Worm (Caenorhabditis elegans) whole organism, late embryonic: Measurements from ENCODE around the gene F27C8.3.

Source experiments
- C08G9.2 ChIP-seq: sonication (generic microtip); optimal IDR thresholded peaks from 2 replicates; lab custom pipeline; 2016; ENCODE audit warnings: mild to moderate bottlenecking, missing genetic modification characterization, moderate library complexity, missing compliant biosample characterization
- C38D4.7 ChIP-seq: fragments of 200-800 bp; sonication (Bioruptor generic); optimal IDR thresholded peaks from 2 replicates; lab custom pipeline; 2018; ENCODE audit warnings: mild to moderate bottlenecking, missing genetic modification characterization, moderate library complexity, missing compliant biosample characterization
- F13H6.1 ChIP-seq: sonication (generic microtip); optimal IDR thresholded peaks from 2 replicates; lab custom pipeline; 2016; ENCODE audit warnings: missing genetic modification characterization, missing compliant biosample characterization
- T23F11.4 ChIP-seq: fragments of 200-800 bp; sonication (Bioruptor generic); optimal IDR thresholded peaks from 2 replicates; lab custom pipeline; 2018; ENCODE audit warnings: mild to moderate bottlenecking, missing genetic modification characterization, missing compliant biosample characterization
- Y22D7AL.16 ChIP-seq: sonication (generic microtip); optimal IDR thresholded peaks from 2 replicates; lab custom pipeline; 2016; ENCODE audit warnings: missing genetic modification characterization, missing compliant biosample characterization
- ama-1 ChIP-seq: fragments of 150-350 bp; optimal IDR thresholded peaks from 2 replicates; lab custom pipeline; 2014
- ceh-14 ChIP-seq: sonication (generic microtip); optimal IDR thresholded peaks from 2 replicates; lab custom pipeline; 2016; ENCODE audit warnings: missing genotype, missing genetic modification characterization, missing compliant biosample characterization
- ceh-18 ChIP-seq: sonication (generic microtip); optimal IDR thresholded peaks from 2 replicates; lab custom pipeline; 2016; ENCODE audit warnings: missing genetic modification characterization, missing compliant biosample characterization
- ceh-19 ChIP-seq: fragments of 200-800 bp; sonication (Bioruptor generic); optimal IDR thresholded peaks from 2 replicates; lab custom pipeline; 2018; ENCODE audit warnings: mild to moderate bottlenecking, missing genetic modification characterization, missing compliant biosample characterization
- ceh-2 ChIP-seq: sonication (generic microtip); optimal IDR thresholded peaks from 2 replicates; lab custom pipeline; 2016; ENCODE audit warnings: missing genotype, missing genetic modification characterization, missing compliant biosample characterization
- ceh-22 ChIP-seq: sonication (generic microtip); optimal IDR thresholded peaks from 2 replicates; lab custom pipeline; 2017; ENCODE audit warnings: missing biosample characterization, missing genetic modification characterization
- ceh-24 ChIP-seq: sonication (generic microtip); optimal IDR thresholded peaks from 2 replicates; lab custom pipeline; 2016; ENCODE audit warnings: mild to moderate bottlenecking, missing genetic modification characterization, missing compliant biosample characterization
- ceh-6 ChIP-seq: fragments of 200-800 bp; sonication (Bioruptor generic); optimal IDR thresholded peaks from 2 replicates; lab custom pipeline; 2018; ENCODE audit warnings: mild to moderate bottlenecking, missing genetic modification characterization, missing compliant biosample characterization
- ceh-9 ChIP-seq: sonication (generic microtip); optimal IDR thresholded peaks from 2 replicates; lab custom pipeline; 2016; ENCODE audit warnings: mild to moderate bottlenecking, missing genetic modification characterization, inconsistent platforms, missing compliant biosample characterization
- che-1 ChIP-seq: sonication (generic microtip); optimal IDR thresholded peaks from 2 replicates; lab custom pipeline; 2016; ENCODE audit warnings: mild to moderate bottlenecking, missing genetic modification characterization, missing compliant biosample characterization
- ets-4 ChIP-seq: sonication (generic microtip); optimal IDR thresholded peaks from 2 replicates; lab custom pipeline; 2016; ENCODE audit warnings: missing genetic modification characterization, missing compliant biosample characterization
- eyg-1 ChIP-seq: sonication (generic microtip); optimal IDR thresholded peaks from 2 replicates; lab custom pipeline; 2016; ENCODE audit warnings: missing genotype, missing genetic modification characterization, missing compliant biosample characterization
- fkh-10 ChIP-seq: fragments of 150-350 bp; optimal IDR thresholded peaks from 2 replicates; lab custom pipeline; 2014; ENCODE audit warnings: missing biosample characterization, missing genetic modification reagents, missing genetic modification characterization
- fkh-6 ChIP-seq: sonication (generic microtip); optimal IDR thresholded peaks from 2 replicates; lab custom pipeline; 2016; ENCODE audit warnings: missing genetic modification characterization, missing compliant biosample characterization
- hlh-15 ChIP-seq: sonication (generic microtip); optimal IDR thresholded peaks from 2 replicates; lab custom pipeline; 2016; ENCODE audit warnings: missing genetic modification characterization, missing compliant biosample characterization
- hlh-30 ChIP-seq: sonication (generic microtip); optimal IDR thresholded peaks from 2 replicates; lab custom pipeline; 2017; ENCODE audit warnings: antibody characterized with exemption, missing genetic modification characterization, missing compliant biosample characterization; ENCODE audit not compliant: insufficient read depth
- hlh-6 ChIP-seq: sonication (generic microtip); optimal IDR thresholded peaks from 2 replicates; lab custom pipeline; 2016; ENCODE audit warnings: missing genotype, missing genetic modification characterization, missing compliant biosample characterization
- hlh-8 ChIP-seq: sonication (generic microtip); optimal IDR thresholded peaks from 2 replicates; lab custom pipeline; 2016; ENCODE audit warnings: missing genotype, missing genetic modification characterization, missing compliant biosample characterization
- mec-3 ChIP-seq: sonication (generic microtip); optimal IDR thresholded peaks from 2 replicates; lab custom pipeline; 2016; ENCODE audit warnings: borderline replicate concordance, missing genetic modification characterization, missing compliant biosample characterization
- nfya-1 ChIP-seq: sonication (generic microtip); optimal IDR thresholded peaks from 2 replicates; lab custom pipeline; 2017; ENCODE audit warnings: missing genetic modification characterization, mild to moderate bottlenecking, missing compliant biosample characterization, antibody characterized with exemption, moderate library complexity
- nhr-232 ChIP-seq: sonication (generic microtip); optimal IDR thresholded peaks from 2 replicates; lab custom pipeline; 2016; ENCODE audit warnings: missing genetic modification characterization, missing compliant biosample characterization
- npax-4 ChIP-seq: sonication (generic microtip); optimal IDR thresholded peaks from 2 replicates; lab custom pipeline; 2016; ENCODE audit warnings: missing genetic modification characterization, missing compliant biosample characterization
- pag-3 ChIP-seq: sonication (generic microtip); optimal IDR thresholded peaks from 2 replicates; lab custom pipeline; 2016; ENCODE audit warnings: missing compliant biosample characterization, missing genetic modification characterization, borderline replicate concordance
- pat-9 ChIP-seq: fragments of 200-800 bp; sonication (Bioruptor generic); optimal IDR thresholded peaks from 2 replicates; lab custom pipeline; 2018; ENCODE audit warnings: mild to moderate bottlenecking, missing genetic modification characterization, moderate library complexity, missing compliant biosample characterization
- pha-2 ChIP-seq: sonication (generic microtip); optimal IDR thresholded peaks from 2 replicates; lab custom pipeline; 2017; ENCODE audit warnings: mild to moderate bottlenecking, missing genetic modification characterization, missing compliant biosample characterization
- pha-4 ChIP-seq: fragments of 150-350 bp; optimal IDR thresholded peaks from 2 replicates; lab custom pipeline; 2018; ENCODE audit warnings: missing biosample characterization, missing genetic modification reagents, missing genetic modification characterization
- pqm-1 ChIP-seq: sonication (generic microtip); optimal IDR thresholded peaks from 2 replicates; lab custom pipeline; 2016; ENCODE audit warnings: missing genetic modification characterization, missing compliant biosample characterization
- pros-1 ChIP-seq: fragments of 150-350 bp; optimal IDR thresholded peaks from 2 replicates; lab custom pipeline; 2014; ENCODE audit warnings: missing biosample characterization, missing genetic modification reagents, missing genetic modification characterization
- ref-2 ChIP-seq: sonication (generic microtip); optimal IDR thresholded peaks from 2 replicates; lab custom pipeline; 2016; ENCODE audit warnings: missing genetic modification characterization, missing compliant biosample characterization
- rnt-1 ChIP-seq: sonication (generic microtip); optimal IDR thresholded peaks from 2 replicates; lab custom pipeline; 2016; ENCODE audit warnings: missing genetic modification characterization, missing compliant biosample characterization
- sox-2 ChIP-seq: fragments of 200-800 bp; sonication (Bioruptor generic); IDR thresholded peaks from 2 replicates; pipeline ENCODE4 v1.3.6; 2022; ENCODE audit warnings: missing genetic modification reagents, missing genetic modification characterization, missing compliant biosample characterization
- sox-4 ChIP-seq: sonication (generic microtip); optimal IDR thresholded peaks from 2 replicates; lab custom pipeline; 2017; ENCODE audit warnings: mild to moderate bottlenecking, missing genetic modification characterization, inconsistent platforms, missing compliant biosample characterization
- syd-9 ChIP-seq: sonication (generic microtip); optimal IDR thresholded peaks from 2 replicates; lab custom pipeline; 2016; ENCODE audit warnings: mild to moderate bottlenecking, missing genetic modification characterization, moderate library complexity, missing compliant biosample characterization
- unc-3 ChIP-seq, 2 experiments: fragments of 200-800 bp in 1 of 2; sonication (Bioruptor generic) in 1 of 2; sonication (generic microtip) in 1 of 2; conservative IDR thresholded peaks in 1 of 2; optimal IDR thresholded peaks in 1 of 2; 2 replicates each; pipeline versions ENCODE4 v1.3.6 to Lab custom; 2016 to 2022; ENCODE audit warnings: missing compliant biosample characterization in 2 of 2, missing genetic modification characterization in 2 of 2, missing genetic modification reagents in 1 of 2
- unc-55 ChIP-seq: sonication (generic microtip); optimal IDR thresholded peaks from 2 replicates; lab custom pipeline; 2017; ENCODE audit warnings: missing biosample characterization, missing genetic modification reagents, missing genetic modification characterization
- unc-86 ChIP-seq: sonication (generic microtip); optimal IDR thresholded peaks from 2 replicates; lab custom pipeline; 2016; ENCODE audit warnings: missing genetic modification characterization, missing compliant biosample characterization
- zip-5 ChIP-seq: sonication (generic microtip); optimal IDR thresholded peaks from 2 replicates; lab custom pipeline; 2016; ENCODE audit warnings: missing genetic modification characterization, missing compliant biosample characterization

F27C8.3 gene

ce11 chrIV:9613072-9613590 is 17.5 kb upstream of the F27C8.3 start:
- TF ChIP-seq C38D4.7 (GFP tag; lab: Kevin White, UChicago), result no peak
- peak; percentile 48 for TF ChIP-seq unc-55 (GFP tag; lab: Kevin White, UChicago)
- peak; percentile 27 for TF ChIP-seq rnt-1 (tag; lab: Kevin White, UChicago)

ce11 chrIV:9610923-9611322 is 15.2 kb upstream of the F27C8.3 start:
- TF ChIP-seq C38D4.7 (GFP tag; lab: Kevin White, UChicago), result no peak
- TF ChIP-seq T23F11.4 (GFP tag; lab: Kevin White, UChicago), result no peak
- TF ChIP-seq F13H6.1 (tag; lab: Kevin White, UChicago), result no peak
- TF ChIP-seq unc-86, result no peak
- TF ChIP-seq ets-4, result no peak
- TF ChIP-seq ceh-24 (tag; lab: Kevin White, UChicago), result no peak
- no peak for TF ChIP-seq ceh-19 (GFP tag; lab: Kevin White, UChicago)
- TF ChIP-seq unc-55 (GFP tag; lab: Kevin White, UChicago), result no peak
- no peak for TF ChIP-seq sox-2 (GFP tag; lab: Robert Waterston, UW)

ce11 chrIV:9609095-9609494 is 13.4 kb upstream of the F27C8.3 start:
- no peak for TF ChIP-seq pat-9
- no peak for TF ChIP-seq unc-55 (GFP tag; lab: Kevin White, UChicago)
- TF ChIP-seq ceh-22 (tag; lab: Kevin White, UChicago), result no peak
- no peak for TF ChIP-seq Y22D7AL.16 (tag; lab: Kevin White, UChicago)
- no peak for TF ChIP-seq nhr-232 (tag; lab: Kevin White, UChicago)
- no peak for TF ChIP-seq ceh-18 (tag; lab: Kevin White, UChicago)
- no peak for TF ChIP-seq pha-4 (tag; lab: Kevin White, UChicago)
- no peak for TF ChIP-seq ama-1 (lab: Kevin White, UChicago)
- TF ChIP-seq hlh-8 (tag; lab: Kevin White, UChicago), result no peak
- no peak for TF ChIP-seq ceh-14 (tag; lab: Kevin White, UChicago)
- TF ChIP-seq unc-86, result no peak

ce11 chrIV:9607945-9608344 is 12.3 kb upstream of the F27C8.3 start:
- no peak for TF ChIP-seq hlh-30 (tag; lab: Kevin White, UChicago)
- TF ChIP-seq pqm-1 (tag; lab: Kevin White, UChicago), result no peak
- TF ChIP-seq syd-9 (tag; lab: Kevin White, UChicago), result no peak
- no peak for TF ChIP-seq mec-3 (tag; lab: Kevin White, UChicago)
- TF ChIP-seq ceh-18 (tag; lab: Kevin White, UChicago), result no peak
- TF ChIP-seq pha-2 (tag; lab: Kevin White, UChicago), result no peak
- TF ChIP-seq ceh-2, result no peak
- no peak for TF ChIP-seq C08G9.2
- no peak for TF ChIP-seq npax-4
- no peak for TF ChIP-seq pat-9
- TF ChIP-seq T23F11.4 (GFP tag; lab: Kevin White, UChicago), result no peak
- TF ChIP-seq ref-2 (tag; lab: Kevin White, UChicago), result no peak
- TF ChIP-seq hlh-6 (tag; lab: Kevin White, UChicago), result no peak
- TF ChIP-seq hlh-15 (tag; lab: Kevin White, UChicago), result no peak
- TF ChIP-seq sox-4 (tag; lab: Kevin White, UChicago), result no peak
- no peak for TF ChIP-seq ceh-6 (GFP tag; lab: Kevin White, UChicago)
- TF ChIP-seq C38D4.7 (GFP tag; lab: Kevin White, UChicago), result no peak
- TF ChIP-seq pha-4 (tag; lab: Kevin White, UChicago), result no peak
- no peak for TF ChIP-seq unc-3 (GFP tag; conservative IDR thresholded peaks at IDR 0.05; lab: Robert Waterston, UW)
- no peak for TF ChIP-seq unc-3 (tag; optimal IDR thresholded peaks at IDR 0.05; lab: Kevin White, UChicago)

ce11 chrIV:9601595-9601994 is 5.9 kb upstream of the F27C8.3 start, which contains the start of gene aat-1:
TSS of gene aat-1 (minus strand) at chrIV:9601695.
- TF ChIP-seq ceh-9, result no peak
- TF ChIP-seq fkh-6 (tag; lab: Kevin White, UChicago), result no peak
- no peak for TF ChIP-seq zip-5 (tag; lab: Kevin White, UChicago)
- TF ChIP-seq pat-9, result no peak
- no peak for TF ChIP-seq F13H6.1 (tag; lab: Kevin White, UChicago)
- no peak for TF ChIP-seq pros-1 (tag; lab: Kevin White, UChicago)
- no peak for TF ChIP-seq npax-4
- no peak for TF ChIP-seq unc-55 (GFP tag; lab: Kevin White, UChicago)
- TF ChIP-seq che-1, result no peak
- TF ChIP-seq C38D4.7 (GFP tag; lab: Kevin White, UChicago), result no peak
- no peak for TF ChIP-seq pag-3 (tag; lab: Kevin White, UChicago)
- no peak for TF ChIP-seq syd-9 (tag; lab: Kevin White, UChicago)
- no peak for TF ChIP-seq fkh-10 (GFP tag; lab: Kevin White, UChicago)
- no peak for TF ChIP-seq ceh-19 (GFP tag; lab: Kevin White, UChicago)
- TF ChIP-seq nhr-232 (tag; lab: Kevin White, UChicago), result no peak
- no peak for TF ChIP-seq eyg-1 (tag; lab: Kevin White, UChicago)
- TF ChIP-seq nfya-1 (tag; lab: Kevin White, UChicago), result no peak
- TF ChIP-seq, all 69 proteins: peak for 0
